Fruit fly (Drosophila melanogaster) whole organism, embryonic: ENCODE data around the gene CRAT.
A peak's percentile ranks its signal among the peaks of the same experiment; 100 is the strongest.

Source experiments
- ATbp ChIP-seq: fragments of 200-800 bp; sonication (Bioruptor generic); optimal IDR thresholded peaks from 2 replicates; lab custom pipeline; 2017; ENCODE audit warnings: missing biosample characterization, mild to moderate bottlenecking, missing genetic modification characterization, missing genetic modification reagents
- CG11695 ChIP-seq: fragments of 200-800 bp; sonication (Bioruptor generic); IDR thresholded peaks from 3 replicates; pipeline ENCODE4 v1.3.6; 2022; ENCODE audit warnings: missing biosample characterization, missing genetic modification characterization
- CG12769 ChIP-seq: fragments of 200-800 bp; sonication (Bioruptor generic); optimal IDR thresholded peaks from 2 replicates; lab custom pipeline; 2019; ENCODE audit warnings: missing biosample characterization, mild to moderate bottlenecking, missing genetic modification characterization, moderate library complexity
- CG12942 ChIP-seq: fragments of 200-800 bp; sonication (Bioruptor generic); optimal IDR thresholded peaks from 3 replicates; lab custom pipeline; 2016; ENCODE audit warnings: missing biosample characterization, missing genetic modification characterization
- CG13775 ChIP-seq: fragments of 200-800 bp; sonication (Bioruptor generic); optimal IDR thresholded peaks from 3 replicates; lab custom pipeline; 2017; ENCODE audit warnings: missing biosample characterization, mild to moderate bottlenecking, missing genetic modification characterization
- CG14667 ChIP-seq: fragments of 200-800 bp; sonication (Bioruptor generic); IDR thresholded peaks from 2 replicates; pipeline ENCODE4 v1.3.6; 2022; ENCODE audit warnings: missing biosample characterization, missing genetic modification characterization
- CG14860 ChIP-seq: fragments of 200-800 bp; sonication (Bioruptor generic); IDR thresholded peaks from 3 replicates; pipeline ENCODE4 v1.3.6; 2022; ENCODE audit warnings: missing biosample characterization, missing genetic modification characterization; ENCODE audit not compliant: partially characterized antibody
- CG15514 ChIP-seq: fragments of 200-800 bp; sonication (Bioruptor generic); optimal IDR thresholded peaks from 3 replicates; lab custom pipeline; 2017; ENCODE audit warnings: missing biosample characterization, missing genetic modification characterization, mild to moderate bottlenecking, moderate library complexity, missing genetic modification reagents
- CG17612 ChIP-seq: fragments of 200-800 bp; sonication (Bioruptor generic); IDR thresholded peaks from 2 replicates; pipeline ENCODE4 v1.3.6; 2022; ENCODE audit warnings: missing biosample characterization, missing genetic modification characterization
- CG18619 ChIP-seq: fragments of 200-800 bp; sonication (Bioruptor generic); optimal IDR thresholded peaks from 3 replicates; lab custom pipeline; 2017; ENCODE audit warnings: missing biosample characterization, mild to moderate bottlenecking, missing genetic modification characterization
- CG2678 ChIP-seq: fragments of 200-800 bp; sonication (Bioruptor generic); optimal IDR thresholded peaks from 3 replicates; lab custom pipeline; 2019; ENCODE audit warnings: missing biosample characterization, mild to moderate bottlenecking, missing genetic modification characterization, moderate library complexity
- CG2712 ChIP-seq: fragments of 200-800 bp; optimal IDR thresholded peaks from 3 replicates; lab custom pipeline; 2019; ENCODE audit warnings: missing biosample characterization, mild to moderate bottlenecking, missing genetic modification characterization, moderate library complexity
- CG34422 ChIP-seq: fragments of 200-800 bp; sonication (Bioruptor generic); IDR thresholded peaks from 3 replicates; pipeline ENCODE4 v1.3.6; 2022; ENCODE audit warnings: missing biosample characterization, missing genetic modification characterization
- CG4360 ChIP-seq: fragments of 200-800 bp; sonication (Bioruptor generic); IDR thresholded peaks from 2 replicates; pipeline ENCODE4 v1.3.6; 2022; ENCODE audit warnings: missing biosample characterization, missing genetic modification characterization
- CG4854 ChIP-seq: fragments of 200-800 bp; sonication (Bioruptor generic); optimal IDR thresholded peaks from 2 replicates; lab custom pipeline; 2016; ENCODE audit warnings: missing biosample characterization, missing genetic modification characterization, inconsistent platforms
- CG5953 ChIP-seq: fragments of 200-800 bp; sonication (Bioruptor generic); IDR thresholded peaks from 2 replicates; pipeline ENCODE4 v1.3.6; 2022; ENCODE audit warnings: missing biosample characterization, missing genetic modification characterization
- CG6683 ChIP-seq: fragments of 200-800 bp; sonication (Bioruptor generic); optimal IDR thresholded peaks from 2 replicates; lab custom pipeline; 2017; ENCODE audit warnings: missing biosample characterization, mild to moderate bottlenecking, missing genetic modification characterization, missing genetic modification reagents
- CG7271 ChIP-seq: fragments of 200-800 bp; sonication (Bioruptor generic); optimal IDR thresholded peaks from 2 replicates; lab custom pipeline; 2018; ENCODE audit warnings: missing biosample characterization, mild to moderate bottlenecking, missing genetic modification characterization, moderate library complexity
- CG7928 ChIP-seq: fragments of 200-800 bp; sonication (Bioruptor generic); optimal IDR thresholded peaks from 2 replicates; lab custom pipeline; 2017; ENCODE audit warnings: missing biosample characterization, mild to moderate bottlenecking, missing genetic modification characterization
- CG8359 ChIP-seq: fragments of 200-800 bp; sonication (Bioruptor generic); optimal IDR thresholded peaks from 2 replicates; lab custom pipeline; 2017; ENCODE audit warnings: missing biosample characterization, mild to moderate bottlenecking, missing genetic modification characterization, borderline replicate concordance
- CG9215 ChIP-seq: fragments of 200-800 bp; sonication (Bioruptor generic); IDR thresholded peaks from 2 replicates; pipeline ENCODE4 v1.3.6; 2022; ENCODE audit warnings: missing biosample characterization, missing genetic modification characterization
- CTCF ChIP-seq: fragments of 200-800 bp; sonication (Bioruptor generic); optimal IDR thresholded peaks from 2 replicates; lab custom pipeline; 2017; ENCODE audit warnings: missing biosample characterization, mild to moderate bottlenecking, missing genetic modification characterization, moderate library complexity
- D19A ChIP-seq: fragments of 200-800 bp; optimal IDR thresholded peaks from 3 replicates; lab custom pipeline; 2019; ENCODE audit warnings: missing biosample characterization, mild to moderate bottlenecking, missing genetic modification characterization, moderate library complexity
- H2.0 ChIP-seq: fragments of 200-800 bp; sonication (Bioruptor generic); IDR thresholded peaks from 2 replicates; pipeline ENCODE4 v1.3.6; 2022; ENCODE audit warnings: missing biosample characterization, missing genetic modification characterization
- Hand ChIP-seq: fragments of 200-800 bp; sonication (Bioruptor generic); optimal IDR thresholded peaks from 2 replicates; lab custom pipeline; 2017; ENCODE audit warnings: mild to moderate bottlenecking, missing biosample characterization, missing genetic modification reagents, missing genetic modification characterization
- Hmr ChIP-seq: fragments of 200-800 bp; sonication (Bioruptor generic); optimal IDR thresholded peaks from 3 replicates; lab custom pipeline; 2017; ENCODE audit warnings: mild to moderate bottlenecking, missing biosample characterization, missing genetic modification reagents, missing genetic modification characterization
- Max ChIP-seq: fragments of 200-800 bp; sonication (Bioruptor generic); optimal IDR thresholded peaks from 2 replicates; lab custom pipeline; 2016; ENCODE audit warnings: missing biosample characterization, mild to moderate bottlenecking, missing genetic modification characterization
- Nf-YC ChIP-seq: fragments of 200-800 bp; optimal IDR thresholded peaks from 3 replicates; lab custom pipeline; 2019; ENCODE audit warnings: missing biosample characterization, mild to moderate bottlenecking, missing genetic modification characterization, moderate library complexity
- Ravus ChIP-seq: fragments of 200-800 bp; sonication (Bioruptor generic); IDR thresholded peaks from 2 replicates; pipeline ENCODE4 v1.3.6; 2022; ENCODE audit warnings: missing biosample characterization, missing genetic modification characterization
- Rx ChIP-seq: fragments of 200-800 bp; sonication (Bioruptor generic); IDR thresholded peaks from 2 replicates; pipeline ENCODE4 v1.3.6; 2022; ENCODE audit warnings: missing biosample characterization, missing genetic modification characterization
- ab ChIP-seq: fragments of 200-800 bp; sonication (Bioruptor generic); optimal IDR thresholded peaks from 2 replicates; lab custom pipeline; 2016; ENCODE audit warnings: missing biosample characterization, missing genetic modification characterization
- ap ChIP-seq: fragments of 200-800 bp; sonication (Bioruptor generic); IDR thresholded peaks from 2 replicates; pipeline ENCODE4 v1.3.6; 2022; ENCODE audit warnings: missing biosample characterization, missing genetic modification characterization
- az2 ChIP-seq: fragments of 200-800 bp; sonication (Bioruptor generic); optimal IDR thresholded peaks from 3 replicates; lab custom pipeline; 2016; ENCODE audit warnings: missing biosample characterization, missing genetic modification characterization
- btn ChIP-seq: fragments of 200-800 bp; sonication (Bioruptor generic); optimal IDR thresholded peaks from 2 replicates; lab custom pipeline; 2016; ENCODE audit warnings: missing biosample characterization, missing genetic modification characterization
- gfzf ChIP-seq: fragments of 200-800 bp; sonication (Bioruptor generic); optimal IDR thresholded peaks from 2 replicates; lab custom pipeline; 2016; ENCODE audit warnings: missing biosample characterization, mild to moderate bottlenecking, missing genetic modification characterization, moderate library complexity
- mirr ChIP-seq: fragments of 200-800 bp; sonication (Bioruptor generic); optimal IDR thresholded peaks from 3 replicates; lab custom pipeline; 2018; ENCODE audit warnings: missing biosample characterization, mild to moderate bottlenecking, missing genetic modification characterization
- oc ChIP-seq: fragments of 200-800 bp; sonication (Bioruptor generic); optimal IDR thresholded peaks from 2 replicates; lab custom pipeline; 2018; ENCODE audit warnings: missing biosample characterization, mild to moderate bottlenecking, missing genetic modification characterization, moderate library complexity
- pan ChIP-seq, 4 experiments: fragments of >200 bp in 3 of 4; fragments of 200-800 bp in 1 of 4; sonication (Bioruptor generic) in 1 of 4; optimal IDR thresholded peaks in 3 of 4; IDR thresholded peaks in 1 of 4; 2 replicates each; pipeline versions ENCODE4 v1.3.6 to Lab custom; 2017 to 2022; ENCODE audit warnings: missing biosample characterization in 2 of 4, missing genetic modification characterization in 2 of 4, mixed read lengths in 1 of 4
- pfk ChIP-seq: fragments of 200-800 bp; sonication (Bioruptor generic); optimal IDR thresholded peaks from 2 replicates; lab custom pipeline; 2018; ENCODE audit warnings: missing biosample characterization, mild to moderate bottlenecking, missing genetic modification characterization, moderate library complexity
- rib ChIP-seq: fragments of 200-800 bp; sonication (Bioruptor generic); IDR thresholded peaks from 2 replicates; pipeline ENCODE4 v1.3.6; 2022; ENCODE audit warnings: missing biosample characterization, missing genetic modification characterization
- row ChIP-seq: fragments of 200-800 bp; sonication (Bioruptor generic); IDR thresholded peaks from 3 replicates; pipeline ENCODE4 v1.3.6; 2022; ENCODE audit warnings: missing biosample characterization, missing genetic modification characterization
- shn ChIP-seq: fragments of 200-800 bp; sonication (Bioruptor generic); optimal IDR thresholded peaks from 3 replicates; lab custom pipeline; 2016; ENCODE audit warnings: missing biosample characterization, missing genetic modification characterization
- tap ChIP-seq: fragments of 200-800 bp; optimal IDR thresholded peaks from 3 replicates; lab custom pipeline; 2019; ENCODE audit warnings: missing biosample characterization, mild to moderate bottlenecking, missing genetic modification characterization, moderate library complexity
- tna ChIP-seq: fragments of 200-800 bp; sonication (Bioruptor generic); IDR thresholded peaks from 2 replicates; pipeline ENCODE4 v1.3.6; 2022; ENCODE audit warnings: missing biosample characterization, missing genetic modification characterization; ENCODE audit not compliant: partially characterized antibody
- tx ChIP-seq: fragments of 200-800 bp; sonication (Bioruptor generic); optimal IDR thresholded peaks from 2 replicates; lab custom pipeline; 2016; ENCODE audit warnings: missing biosample characterization, missing genetic modification characterization
- vfl ChIP-seq: fragments of 200-800 bp; sonication (Bioruptor generic); optimal IDR thresholded peaks from 2 replicates; lab custom pipeline; 2016; ENCODE audit warnings: missing biosample characterization, missing genetic modification characterization
- vnd ChIP-seq: fragments of 200-800 bp; sonication (Bioruptor generic); IDR thresholded peaks from 3 replicates; pipeline ENCODE4 v1.3.6; 2022; ENCODE audit warnings: missing biosample characterization, missing genetic modification characterization; ENCODE audit not compliant: partially characterized antibody
- zfh2 ChIP-seq: fragments of 200-800 bp; sonication (Bioruptor generic); optimal IDR thresholded peaks from 2 replicates; lab custom pipeline; 2016; ENCODE audit warnings: missing biosample characterization, missing genetic modification characterization

Gene CRAT

dm6 chr3R:6410412-6411225 lies 34.8 kb upstream of the CRAT start (continued):
- TF ChIP-seq CG7928 (GFP tag; lab: Kevin White, UChicago) = peak; percentile 68
- TF ChIP-seq Max (GFP tag; lab: Kevin White, UChicago) = peak; percentile 81
- TF ChIP-seq CG6683 = peak; percentile 80
- peak; percentile 36 for TF ChIP-seq oc (tag; lab: Kevin White, UChicago)
- peak; percentile 73 for TF ChIP-seq btn (GFP tag; lab: Kevin White, UChicago)
- no peak for TF ChIP-seq CG14860 (GFP tag; lab: Robert Waterston, UW)
- TF ChIP-seq CG5953 (GFP tag; lab: Robert Waterston, UW) = peak; percentile 30; the same call in 1 of the 2 replicates
- TF ChIP-seq row = peak; percentile 87
- peak; percentile 96 for TF ChIP-seq CG2678 (tag; lab: Kevin White, UChicago)
- peak; percentile 40; the same call in 1 of the 2 replicates for TF ChIP-seq Rx (GFP tag; lab: Robert Waterston, UW)
- TF ChIP-seq CG14667 (GFP tag; lab: Robert Waterston, UW) = peak; percentile 52
- peak; percentile 73 for TF ChIP-seq CG12769 (tag; lab: Kevin White, UChicago)
- peak; percentile 88 for TF ChIP-seq Hand (GFP tag; lab: Kevin White, UChicago)
- peak; percentile 88 for TF ChIP-seq D19A
- TF ChIP-seq H2.0 (GFP tag; lab: Robert Waterston, UW) = peak; percentile 48
- peak; percentile 24 for TF ChIP-seq pfk
- peak; percentile 81 for TF ChIP-seq CG11695 (GFP tag; lab: Robert Waterston, UW)
- no peak for TF ChIP-seq rib
- peak; percentile 82 for TF ChIP-seq zfh2
- TF ChIP-seq tx (GFP tag; lab: Kevin White, UChicago) = peak; percentile 83
- peak; percentile 65 for TF ChIP-seq vfl
- TF ChIP-seq ATbp (GFP tag; lab: Kevin White, UChicago) = peak; percentile 65
- TF ChIP-seq ap (GFP tag; lab: Robert Waterston, UW) = peak; percentile 51
- no peak for TF ChIP-seq vnd
- peak; percentile 80 for TF ChIP-seq mirr
- peak; percentile 89 for TF ChIP-seq az2 (GFP tag; lab: Kevin White, UChicago)
- peak; percentile 88 for TF ChIP-seq CG13775
- TF ChIP-seq CG9215 = peak; percentile 78
- no peak; the same call in 1 of the 2 replicates for TF ChIP-seq Ravus (GFP tag; lab: Robert Waterston, UW)
- TF ChIP-seq CG17612 = peak; percentile 14; the same call in 1 of the 2 replicates
- TF ChIP-seq shn (GFP tag; lab: Kevin White, UChicago) = peak; percentile 78
- TF ChIP-seq tap (tag; lab: Kevin White, UChicago) = peak; percentile 86
- peak; percentile 47 for TF ChIP-seq CG4360
- peak; percentile 88 for TF ChIP-seq Hmr (GFP tag; lab: Kevin White, UChicago)
- peak; percentile 91 for TF ChIP-seq CG18619
- peak; percentile 54 for TF ChIP-seq CG15514 (GFP tag; lab: Kevin White, UChicago)
- TF ChIP-seq tna (GFP tag; lab: Robert Waterston, UW) = no peak
- peak; percentile 54 for TF ChIP-seq CTCF
- TF ChIP-seq CG2712 = peak; percentile 90
- peak; percentile 84 for TF ChIP-seq CG4854 (GFP tag; lab: Kevin White, UChicago)
- TF ChIP-seq CG8359 (GFP tag; lab: Kevin White, UChicago) = peak; percentile 66
- peak; percentile 42 for TF ChIP-seq CG7271 (tag; lab: Kevin White, UChicago)
- no peak for TF ChIP-seq ab (GFP tag; lab: Kevin White, UChicago)
- peak; percentile 53; the same call in 2 of the 3 replicates for TF ChIP-seq CG34422 (GFP tag; lab: Robert Waterston, UW)
- no peak for TF ChIP-seq pan (optimal IDR thresholded peaks at IDR 0.05; lab: Kevin White, UChicago)
- peak in 1 of 2 experiments; percentile 79 for TF ChIP-seq pan (GFP tag; optimal IDR thresholded peaks at IDR 0.05 in 1 of 2, IDR thresholded peaks at IDR 0.05 in 1 of 2)
- TF ChIP-seq gfzf (GFP tag; lab: Kevin White, UChicago) = no peak
- peak; percentile 45 for TF ChIP-seq CG12942 (GFP tag; lab: Kevin White, UChicago)
- peak; percentile 79 for TF ChIP-seq Nf-YC
